Fruit fly (Drosophila melanogaster): ENCODE data around the gene CG33159.

CG33159 gene

dm6 chr3L:3225769-3226457, 21.7 kb upstream of the CG33159 start:
- TF ChIP-seq CG6276 (GFP tag; optimal IDR thresholded peaks at IDR 0.05) (peak; percentile 59), salr (GFP tag; optimal IDR thresholded peaks at IDR 0.05) (peak in 1 of 2 experiments; percentile 27), CG7368 (GFP tag; optimal IDR thresholded peaks at IDR 0.05) (no peak), OdsH (GFP tag; optimal IDR thresholded peaks at IDR 0.05) (no peak), lz (GFP tag; optimal IDR thresholded peaks at IDR 0.05) (no peak), CG11762 (GFP tag; optimal IDR thresholded peaks at IDR 0.05; ENCODE audit: insufficient read depth) (no peak), topi (GFP tag; optimal IDR thresholded peaks at IDR 0.05) (no peak), Sox102F (GFP tag; optimal IDR thresholded peaks at IDR 0.05) (no peak), Gug (GFP tag; IDR thresholded peaks at IDR 0.05) (no peak), Lpt (GFP tag; optimal IDR thresholded peaks at IDR 0.05) (no peak), CG4318 (GFP tag; optimal IDR thresholded peaks at IDR 0.05) (no peak), CG6808 (GFP tag; optimal IDR thresholded peaks at IDR 0.05) (no peak), Sox15 (GFP tag; optimal IDR thresholded peaks at IDR 0.05) (no peak), CG10631 (GFP tag; optimal IDR thresholded peaks at IDR 0.05) (no peak), CG16779 (tag; optimal IDR thresholded peaks at IDR 0.05) (peak; percentile 82), CG3032 (tag; optimal IDR thresholded peaks at IDR 0.05) (no peak), CG8119 (GFP tag; IDR thresholded peaks at IDR 0.05) (peak; percentile 40; the same call in 2 of the 3 replicates), Met (GFP tag; optimal IDR thresholded peaks at IDR 0.05) (no peak), Hr4 (GFP tag; optimal IDR thresholded peaks at IDR 0.05) (no peak), CG3919 (GFP tag; optimal IDR thresholded peaks at IDR 0.05) (no peak), Sox14 (GFP tag; optimal IDR thresholded peaks at IDR 0.05) (no peak), CG6792 (GFP tag; optimal IDR thresholded peaks at IDR 0.05) (peak; percentile 21), Ets96B (tag; optimal IDR thresholded peaks at IDR 0.05) (peak; percentile 57), CG6163 (GFP tag; IDR thresholded peaks at IDR 0.05) (peak; percentile 34; the same call in 1 of the 3 replicates), Hr38 (GFP tag; optimal IDR thresholded peaks at IDR 0.05) (no peak), fd85E (GFP tag; optimal IDR thresholded peaks at IDR 0.05) (no peak), Blimp-1 (GFP tag; optimal IDR thresholded peaks at IDR 0.05) (no peak), achi (GFP tag; optimal IDR thresholded peaks at IDR 0.05) (no peak), fkh (GFP tag; optimal IDR thresholded peaks at IDR 0.05) (no peak), fd59A (GFP tag; optimal IDR thresholded peaks at IDR 0.05) (no peak), CG11902 (GFP tag; optimal IDR thresholded peaks at IDR 0.05) (no peak), svp (GFP tag) (no peak), Eip78C (GFP tag) (no peak), CG9139 (GFP tag; optimal IDR thresholded peaks at IDR 0.05) (peak; percentile 69), CG31627 (GFP tag; optimal IDR thresholded peaks at IDR 0.05) (no peak), CG8319 (GFP tag; optimal IDR thresholded peaks at IDR 0.05) (no peak), CG32006 (GFP tag; optimal IDR thresholded peaks at IDR 0.05) (peak; percentile 37), CG10669 (GFP tag; optimal IDR thresholded peaks at IDR 0.05) (no peak), net (GFP tag; optimal IDR thresholded peaks at IDR 0.05) (peak; percentile 41), CG8632 (GFP tag; optimal IDR thresholded peaks at IDR 0.05) (no peak), CG6854 (GFP tag; optimal IDR thresholded peaks at IDR 0.05) (no peak), dsx (GFP tag; optimal IDR thresholded peaks at IDR 0.05; ENCODE audit: poor library complexity, severe bottlenecking) (peak; percentile 62), acj6 (GFP tag; optimal IDR thresholded peaks at IDR 0.05) (no peak), CG15336 (GFP tag; IDR thresholded peaks at IDR 0.05) (peak; percentile 45), esn (GFP tag; optimal IDR thresholded peaks at IDR 0.05) (peak; percentile 5), cyc (GFP tag; optimal IDR thresholded peaks at IDR 0.05) (no peak), Hr39 (GFP tag; optimal IDR thresholded peaks at IDR 0.05) (no peak), dac (GFP tag; optimal IDR thresholded peaks at IDR 0.05) (no peak), vri (GFP tag; optimal IDR thresholded peaks at IDR 0.05) (peak; percentile 52), ss (GFP tag; optimal IDR thresholded peaks at IDR 0.05) (peak in 1 of 2 experiments; percentile 79), CG34406 (GFP tag; optimal IDR thresholded peaks at IDR 0.05) (peak; percentile 29)
